Fruit fly (Drosophila melanogaster): ENCODE measurements around the gene CG7992.
A peak's percentile ranks its signal among the peaks of the same experiment; 100 is the strongest.

The CG7992 gene

DNA sequence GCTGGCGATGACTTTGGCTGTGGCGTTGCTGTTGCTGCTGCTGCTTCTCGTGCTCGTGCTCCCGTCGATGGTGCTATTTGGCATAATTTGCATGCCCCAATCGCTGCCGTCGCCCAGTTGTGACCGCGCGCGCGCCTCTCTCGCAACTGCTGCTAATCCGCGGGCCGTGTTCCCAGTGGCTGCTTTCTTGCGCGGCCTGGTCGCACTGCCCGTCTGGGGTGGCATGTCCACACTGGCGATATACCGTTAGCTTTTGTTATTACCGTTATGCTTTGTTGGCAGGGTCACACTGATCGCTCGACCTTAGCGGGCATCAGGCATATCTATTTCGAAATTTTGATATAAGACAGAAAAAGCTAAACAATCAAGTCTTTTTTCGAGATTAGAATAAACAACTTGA lies 45.4 kb downstream of the CG7992 start, which contains the start of gene CG7990 (continued):
- TF ChIP-seq CG10565 (GFP tag; optimal IDR thresholded peaks at IDR 0.05): no peak
- TF ChIP-seq CG34224 (GFP tag; IDR thresholded peaks at IDR 0.05; ENCODE audit: partially characterized antibody): peak; percentile 6; the same call in 1 of the 3 replicates
- TF ChIP-seq sr (GFP tag; IDR thresholded peaks at IDR 0.05): no peak
- no peak for TF ChIP-seq HLHmδ (GFP tag; optimal IDR thresholded peaks at IDR 0.05)
- TF ChIP-seq ase (GFP tag; IDR thresholded peaks at IDR 0.05): no peak
- no peak for TF ChIP-seq HmgD (GFP tag; optimal IDR thresholded peaks at IDR 0.05)
- no peak for TF ChIP-seq Ravus (GFP tag; IDR thresholded peaks at IDR 0.05)
- no peak for TF ChIP-seq CG34422 (GFP tag; IDR thresholded peaks at IDR 0.05)
- TF ChIP-seq CG11093 (GFP tag; IDR thresholded peaks at IDR 0.05): no peak
- no peak for TF ChIP-seq CG10274 (GFP tag; optimal IDR thresholded peaks at IDR 0.05)
- no peak for TF ChIP-seq CG8924 (tag; optimal IDR thresholded peaks at IDR 0.05)
- no peak for TF ChIP-seq CG18599 (GFP tag; optimal IDR thresholded peaks at IDR 0.05)
- no peak for TF ChIP-seq Awh (GFP tag; IDR thresholded peaks at IDR 0.05)
- TF ChIP-seq CG4360 (GFP tag; IDR thresholded peaks at IDR 0.05): no peak
- no peak for TF ChIP-seq CG17912 (GFP tag; optimal IDR thresholded peaks at IDR 0.05)
- TF ChIP-seq CG3163 (GFP tag; optimal IDR thresholded peaks at IDR 0.05): no peak
- TF ChIP-seq grn (GFP tag; optimal IDR thresholded peaks at IDR 0.05): no peak
- TF ChIP-seq CG5180 (GFP tag; optimal IDR thresholded peaks at IDR 0.05): no peak
- no peak for TF ChIP-seq gcm2 (GFP tag; optimal IDR thresholded peaks at IDR 0.05)
- peak; percentile 48; the same call in 1 of the 3 replicates for TF ChIP-seq Opbp (GFP tag; IDR thresholded peaks at IDR 0.05; ENCODE audit: partially characterized antibody)
- no peak for TF ChIP-seq CG6254 (GFP tag; optimal IDR thresholded peaks at IDR 0.05)
- no peak for TF ChIP-seq CG5953 (GFP tag; IDR thresholded peaks at IDR 0.05)
- TF ChIP-seq Lpt (GFP tag; optimal IDR thresholded peaks at IDR 0.05): no peak
- TF ChIP-seq pnt (GFP tag; optimal IDR thresholded peaks at IDR 0.05): no peak
- no peak for TF ChIP-seq Asciz (GFP tag; optimal IDR thresholded peaks at IDR 0.05)
- TF ChIP-seq Doc2 (GFP tag; IDR thresholded peaks at IDR 0.05): no peak
- no peak for TF ChIP-seq Ssrp (tag; optimal IDR thresholded peaks at IDR 0.05)
- no peak for TF ChIP-seq exex (tag; optimal IDR thresholded peaks at IDR 0.05)
- no peak for TF ChIP-seq CG8281 (tag; optimal IDR thresholded peaks at IDR 0.05)
- TF ChIP-seq inv (GFP tag; IDR thresholded peaks at IDR 0.05; ENCODE audit: partially characterized antibody): 0 out of 2 replicates have a peak, but pooled peaks have one; percentile 13
- TF ChIP-seq MBD-R2 (GFP tag; IDR thresholded peaks at IDR 0.05): peak; percentile 38
- no peak for TF ChIP-seq CG16779 (GFP tag; IDR thresholded peaks at IDR 0.05)
- TF ChIP-seq Bgb (GFP tag; IDR thresholded peaks at IDR 0.05; ENCODE audit: partially characterized antibody): peak; percentile 62
- no peak for TF ChIP-seq CG12391 (tag; optimal IDR thresholded peaks at IDR 0.05)
- TF ChIP-seq fd64A (GFP tag; optimal IDR thresholded peaks at IDR 0.05): no peak
- no peak for TF ChIP-seq GATAe (GFP tag; conservative IDR thresholded peaks at IDR 0.05)
- no peak for TF ChIP-seq cad (GFP tag; optimal IDR thresholded peaks at IDR 0.05)
- no peak for TF ChIP-seq sna (GFP tag; IDR thresholded peaks at IDR 0.05; ENCODE audit: partially characterized antibody)
- no peak for TF ChIP-seq lov (optimal IDR thresholded peaks at IDR 0.05)
- no peak for TF ChIP-seq lov (GFP tag; IDR thresholded peaks at IDR 0.05)
- no peak for TF ChIP-seq sisA (GFP tag; IDR thresholded peaks at IDR 0.05)
- no peak for TF ChIP-seq onecut (GFP tag; IDR thresholded peaks at IDR 0.05)
- no peak for TF ChIP-seq ham (GFP tag; IDR thresholded peaks at IDR 0.05)
- TF ChIP-seq CG17612 (GFP tag; IDR thresholded peaks at IDR 0.05): no peak
- TF ChIP-seq CG30403 (GFP tag; optimal IDR thresholded peaks at IDR 0.05): no peak
- TF ChIP-seq pum (GFP tag; optimal IDR thresholded peaks at IDR 0.05): no peak
- TF ChIP-seq Meics (GFP tag; optimal IDR thresholded peaks at IDR 0.05): no peak
- TF ChIP-seq CG4707 (GFP tag; optimal IDR thresholded peaks at IDR 0.05): no peak
- TF ChIP-seq klu (GFP tag; IDR thresholded peaks at IDR 0.05): no peak
- TF ChIP-seq ash1 (GFP tag; optimal IDR thresholded peaks at IDR 0.05): no peak
- peak; percentile 7 for TF ChIP-seq CTCF (GFP tag; optimal IDR thresholded peaks at IDR 0.05)
- peak; percentile 86 for TF ChIP-seq ewg (GFP tag; optimal IDR thresholded peaks at IDR 0.05)
- no peak for TF ChIP-seq Hmr (GFP tag; optimal IDR thresholded peaks at IDR 0.05)
